Worm (Caenorhabditis elegans) whole organism, young adult: ENCODE data around the gene sru-24.

Experiments used
- B0019.2 ChIP-seq: fragments of 200-800 bp; sonication (Bioruptor generic); conservative IDR thresholded peaks from 2 replicates; pipeline ENCODE4 v1.3.6; 2022; ENCODE audit warnings: missing genetic modification reagents, missing genetic modification characterization, missing compliant biosample characterization
- B0336.3 ChIP-seq: fragments of 200-800 bp; sonication (Bioruptor generic); IDR thresholded peaks from 2 replicates; pipeline ENCODE4 v1.3.6; 2022; ENCODE audit warnings: missing genetic modification characterization, missing compliant biosample characterization
- F10E7.11 ChIP-seq: sonication (generic microtip); optimal IDR thresholded peaks from 2 replicates; lab custom pipeline; 2017; ENCODE audit warnings: mild to moderate bottlenecking, missing genetic modification characterization, moderate library complexity, missing compliant biosample characterization
- F22D6.2 ChIP-seq: sonication (generic microtip); optimal IDR thresholded peaks from 2 replicates; lab custom pipeline; 2016; ENCODE audit warnings: mild to moderate bottlenecking, missing genetic modification characterization, missing compliant biosample characterization
- F39B2.1 ChIP-seq: fragments of 200-800 bp; sonication (Bioruptor generic); IDR thresholded peaks from 2 replicates; pipeline ENCODE4 v1.3.6; 2022; ENCODE audit warnings: missing genetic modification reagents, missing genetic modification characterization, missing compliant biosample characterization
- F52B5.7 ChIP-seq: sonication (generic microtip); optimal IDR thresholded peaks from 2 replicates; lab custom pipeline; 2016; ENCODE audit warnings: mild to moderate bottlenecking, missing genetic modification characterization, missing compliant biosample characterization
- T07F8.4 ChIP-seq: sonication (generic microtip); optimal IDR thresholded peaks from 2 replicates; lab custom pipeline; 2016; ENCODE audit warnings: mild to moderate bottlenecking, missing genetic modification characterization, moderate library complexity, missing compliant biosample characterization
- Y53F4B.3 ChIP-seq: fragments of 200-800 bp; sonication (Bioruptor generic); IDR thresholded peaks from 2 replicates; pipeline ENCODE4 v1.3.6; 2022; ENCODE audit warnings: missing genetic modification reagents, missing genetic modification characterization, missing compliant biosample characterization
- Y79H2A.3 ChIP-seq: fragments of 200-800 bp; sonication (Bioruptor generic); conservative IDR thresholded peaks from 2 replicates; pipeline ENCODE4 v1.3.6; 2022; ENCODE audit warnings: missing genetic modification reagents, missing genetic modification characterization, missing compliant biosample characterization
- Y95B8A.8 ChIP-seq: fragments of 200-800 bp; sonication (Bioruptor generic); IDR thresholded peaks from 2 replicates; pipeline ENCODE4 v1.3.6; 2022; ENCODE audit warnings: missing genetic modification reagents, missing genetic modification characterization, missing compliant biosample characterization
- atf-7 ChIP-seq: sonication (generic microtip); optimal IDR thresholded peaks from 2 replicates; lab custom pipeline; 2017; ENCODE audit warnings: mild to moderate bottlenecking, missing genetic modification characterization, missing compliant biosample characterization
- attf-3 ChIP-seq: fragments of 200-800 bp; sonication (Bioruptor generic); conservative IDR thresholded peaks from 2 replicates; pipeline ENCODE4 v1.3.6; 2022; ENCODE audit warnings: missing genetic modification reagents, missing genetic modification characterization, missing compliant biosample characterization
- bed-1 ChIP-seq: fragments of 200-800 bp; sonication (Bioruptor generic); IDR thresholded peaks from 2 replicates; pipeline ENCODE4 v1.3.6; 2022; ENCODE audit warnings: missing genetic modification reagents, missing genetic modification characterization, missing compliant biosample characterization
- ceh-79 ChIP-seq: sonication (generic microtip); optimal IDR thresholded peaks from 2 replicates; lab custom pipeline; 2017; ENCODE audit warnings: mild to moderate bottlenecking, missing genetic modification characterization, missing compliant biosample characterization
- ceh-91 ChIP-seq: fragments of 200-800 bp; sonication (Bioruptor generic); IDR thresholded peaks from 2 replicates; pipeline ENCODE4 v1.3.6; 2022; ENCODE audit warnings: missing genetic modification reagents, missing genetic modification characterization, missing compliant biosample characterization
- efl-1 ChIP-seq: fragments of 150-350 bp; optimal IDR thresholded peaks from 2 replicates; lab custom pipeline; 2014; ENCODE audit warnings: missing biosample characterization, missing genetic modification reagents, missing genetic modification characterization
- egl-44 ChIP-seq: fragments of 200-800 bp; sonication (Bioruptor generic); IDR thresholded peaks from 2 replicates; pipeline ENCODE4 v1.3.6; 2022; ENCODE audit warnings: missing genetic modification reagents, missing genetic modification characterization, missing compliant biosample characterization
- fkh-3 ChIP-seq: sonication (generic microtip); optimal IDR thresholded peaks from 2 replicates; lab custom pipeline; 2016; ENCODE audit warnings: mild to moderate bottlenecking, missing genetic modification characterization, missing compliant biosample characterization
- hlh-26 ChIP-seq: fragments of 200-800 bp; sonication (Bioruptor generic); conservative IDR thresholded peaks from 2 replicates; pipeline ENCODE4 v1.3.6; 2022; ENCODE audit warnings: missing genetic modification reagents, missing genetic modification characterization, missing compliant biosample characterization
- hmg-20 ChIP-seq: fragments of 200-800 bp; sonication (Bioruptor generic); IDR thresholded peaks from 2 replicates; pipeline ENCODE4 v1.3.6; 2022; ENCODE audit warnings: missing genetic modification reagents, missing genetic modification characterization, missing compliant biosample characterization
- lag-1 ChIP-seq: fragments of 200-800 bp; sonication (Bioruptor generic); IDR thresholded peaks from 2 replicates; pipeline ENCODE4 v1.3.6; 2022; ENCODE audit warnings: missing genetic modification reagents, missing genetic modification characterization, missing compliant biosample characterization
- let-526 ChIP-seq: fragments of 200-800 bp; sonication (Bioruptor generic); IDR thresholded peaks from 2 replicates; pipeline ENCODE4 v1.3.6; 2022; ENCODE audit warnings: missing genetic modification reagents, missing genetic modification characterization, missing compliant biosample characterization
- lin-35 ChIP-seq, 3 experiments: fragments of 150-350 bp in 2 of 3; sonication (generic microtip) in 1 of 3; optimal IDR thresholded peaks; 2 replicates each; lab custom pipeline; 2014 to 2018; ENCODE audit warnings: missing biosample characterization in 3 of 3, missing genetic modification characterization in 3 of 3, missing genetic modification reagents in 3 of 3
- lsy-27 ChIP-seq: sonication (generic microtip); optimal IDR thresholded peaks from 2 replicates; lab custom pipeline; 2017; ENCODE audit warnings: missing genetic modification characterization, mild to moderate bottlenecking, missing compliant biosample characterization, antibody characterized with exemption, missing genotype, borderline replicate concordance; ENCODE audit not compliant: insufficient read depth
- madf-3 ChIP-seq: fragments of 200-800 bp; sonication (Bioruptor generic); IDR thresholded peaks from 2 replicates; pipeline ENCODE4 v1.3.6; 2022; ENCODE audit warnings: missing genetic modification reagents, missing genetic modification characterization, missing compliant biosample characterization
- madf-6 ChIP-seq: fragments of 200-800 bp; sonication (Bioruptor generic); IDR thresholded peaks from 2 replicates; pipeline ENCODE4 v1.3.6; 2022; ENCODE audit warnings: missing genetic modification reagents, missing genetic modification characterization, missing compliant biosample characterization
- mcd-1 ChIP-seq: fragments of 200-800 bp; sonication (Bioruptor generic); IDR thresholded peaks from 2 replicates; pipeline ENCODE4 v1.3.6; 2022; ENCODE audit warnings: missing genetic modification reagents, missing genetic modification characterization, missing compliant biosample characterization
- mxl-1 ChIP-seq: sonication (generic microtip); optimal IDR thresholded peaks from 2 replicates; lab custom pipeline; 2016; ENCODE audit warnings: missing genetic modification characterization, missing compliant biosample characterization
- nfya-1 ChIP-seq: sonication (generic microtip); optimal IDR thresholded peaks from 2 replicates; lab custom pipeline; 2017; ENCODE audit warnings: antibody characterized with exemption, missing compliant biosample characterization, missing genetic modification characterization, borderline replicate concordance; ENCODE audit not compliant: insufficient read depth
- nhr-27 ChIP-seq: fragments of 200-800 bp; sonication (Bioruptor generic); optimal IDR thresholded peaks from 2 replicates; lab custom pipeline; 2018; ENCODE audit warnings: mild to moderate bottlenecking, missing genetic modification characterization, moderate library complexity, missing compliant biosample characterization
- nhr-90 ChIP-seq: sonication (generic microtip); optimal IDR thresholded peaks from 2 replicates; lab custom pipeline; 2016; ENCODE audit warnings: missing genotype, mild to moderate bottlenecking, missing genetic modification characterization, missing compliant biosample characterization
- pha-4 ChIP-seq: fragments of 150-350 bp; sonication (generic microtip); optimal IDR thresholded peaks from 2 replicates; lab custom pipeline; 2014; ENCODE audit warnings: missing biosample characterization, missing genetic modification reagents, missing genetic modification characterization
- rec-8 ChIP-seq, 2 experiments: sonication (generic microtip); optimal IDR thresholded peaks; 2 replicates each; lab custom pipeline; 2016; ENCODE audit warnings: mild to moderate bottlenecking in 2 of 2, missing genetic modification characterization in 2 of 2, missing genetic modification reagents in 2 of 2, missing genotype in 2 of 2, missing biosample characterization in 1 of 2, missing compliant biosample characterization in 1 of 2, moderate library complexity in 1 of 2
- sdz-38 ChIP-seq: sonication (generic microtip); optimal IDR thresholded peaks from 2 replicates; lab custom pipeline; 2016; ENCODE audit warnings: missing genotype, missing genetic modification characterization, missing compliant biosample characterization
- snpc-1.1 ChIP-seq: sonication (generic microtip); optimal IDR thresholded peaks from 2 replicates; lab custom pipeline; 2017; ENCODE audit warnings: missing genetic modification characterization, mild to moderate bottlenecking, missing compliant biosample characterization, antibody characterized with exemption, moderate library complexity, missing genotype, missing genetic modification reagents; ENCODE audit not compliant: insufficient read depth
- snpc-1.3 ChIP-seq: sonication (generic microtip); optimal IDR thresholded peaks from 2 replicates; lab custom pipeline; 2017; ENCODE audit warnings: missing genetic modification characterization, mild to moderate bottlenecking, missing compliant biosample characterization, antibody characterized with exemption, moderate library complexity, missing genotype, missing genetic modification reagents; ENCODE audit not compliant: insufficient read depth
- somi-1 ChIP-seq: fragments of 200-800 bp; sonication (Bioruptor generic); optimal IDR thresholded peaks from 2 replicates; lab custom pipeline; 2018; ENCODE audit warnings: mild to moderate bottlenecking, missing genetic modification characterization, missing compliant biosample characterization
- xnd-1 ChIP-seq: sonication (generic microtip); optimal IDR thresholded peaks from 2 replicates; lab custom pipeline; 2016; ENCODE audit warnings: missing genotype, missing genetic modification reagents, missing genetic modification characterization, missing compliant biosample characterization
- zfh-2 ChIP-seq: fragments of 200-800 bp; sonication (Bioruptor generic); conservative IDR thresholded peaks from 2 replicates; pipeline ENCODE4 v1.3.6; 2022; ENCODE audit warnings: missing genetic modification reagents, missing genetic modification characterization, missing compliant biosample characterization
- zim-3 ChIP-seq: sonication (generic microtip); optimal IDR thresholded peaks from 2 replicates; lab custom pipeline; 2017; ENCODE audit warnings: mild to moderate bottlenecking, missing genetic modification characterization, moderate library complexity, missing compliant biosample characterization
- ztf-28 ChIP-seq: fragments of 200-800 bp; sonication (Bioruptor generic); IDR thresholded peaks from 2 replicates; pipeline ENCODE4 v1.3.6; 2022; ENCODE audit warnings: missing genetic modification reagents, missing genetic modification characterization, missing compliant biosample characterization
- ztf-6 ChIP-seq: fragments of 200-800 bp; sonication (Bioruptor generic); IDR thresholded peaks from 2 replicates; pipeline ENCODE4 v1.3.6; 2022; ENCODE audit warnings: missing genetic modification reagents, missing genetic modification characterization, missing compliant biosample characterization

sru-24 gene

ce11 chrV:671342-671741 lies at the start of gene sru-24:
Gene sru-24 (minus strand): TSS chrV:671442.
- TF ChIP-seq Y79H2A.3 (GFP tag; lab: Robert Waterston, UW) (no peak), lsy-27 (no peak), nhr-27 (no peak), xnd-1 (no peak), madf-3 (GFP tag; lab: Robert Waterston, UW) (no peak), hmg-20 (GFP tag; lab: Robert Waterston, UW) (no peak), somi-1 (GFP tag; lab: Kevin White, UChicago) (no peak), zim-3 (tag; lab: Kevin White, UChicago) (no peak), Y53F4B.3 (GFP tag; lab: Robert Waterston, UW) (no peak)

ce11 chrV:719731-720130 lies 48.5 kb upstream of the sru-24 start, which contains the start of gene srbc-40:
Gene srbc-40 (minus strand): TSS chrV:719831.
- TF ChIP-seq T07F8.4 (tag; lab: Kevin White, UChicago) (no peak), lin-35 (GFP tag; optimal IDR thresholded peaks at IDR 0.05; lab: Kevin White, UChicago) (no peak), ceh-79 (tag; lab: Kevin White, UChicago) (no peak), pha-4 (no peak), nfya-1 (tag; lab: Kevin White, UChicago) (no peak)

ce11 chrV:712882-713281 lies 41.6 kb upstream of the sru-24 start, which contains the start of gene cyp-33C11:
Gene cyp-33C11 (minus strand): TSS chrV:712982.
- TF ChIP-seq snpc-1.3, result no peak
- TF ChIP-seq, all 124 proteins: peak for 0

- no peak for TF ChIP-seq madf-6 (GFP tag; lab: Robert Waterston, UW)
- TF ChIP-seq pha-4, result no peak
- TF ChIP-seq efl-1 (GFP tag; lab: Kevin White, UChicago), result no peak
- TF ChIP-seq lag-1 (GFP tag; lab: Robert Waterston, UW), result no peak
- TF ChIP-seq hlh-26 (GFP tag; lab: Robert Waterston, UW), result no peak
- TF ChIP-seq B0336.3 (GFP tag; lab: Robert Waterston, UW), result no peak
- TF ChIP-seq nhr-90 (tag; lab: Kevin White, UChicago), result no peak
- no peak for TF ChIP-seq fkh-3 (tag; lab: Kevin White, UChicago)
- TF ChIP-seq F39B2.1, result no peak
- no peak for TF ChIP-seq let-526
- no peak for TF ChIP-seq bed-1 (GFP tag; lab: Robert Waterston, UW)
- TF ChIP-seq ztf-6, result no peak
- TF ChIP-seq rec-8 (tag; optimal IDR thresholded peaks at IDR 0.05; lab: Kevin White, UChicago), result no peak
- TF ChIP-seq ceh-91 (GFP tag; lab: Robert Waterston, UW), result no peak
- no peak for TF ChIP-seq F10E7.11 (tag; lab: Kevin White, UChicago)
These were observed 37.6 kb upstream of the sru-24 start, which contains the start of gene srbc-39 for ce11 chrV:708808-709207. Gene srbc-39 (plus strand): TSS chrV:709108.

- TF ChIP-seq attf-3 (GFP tag; lab: Robert Waterston, UW) (no peak), zfh-2 (no peak), nfya-1 (tag; lab: Kevin White, UChicago) (no peak), F39B2.1 (no peak), snpc-1.1 (tag; lab: Kevin White, UChicago) (no peak), atf-7 (no peak), egl-44 (GFP tag; lab: Robert Waterston, UW) (no peak), mcd-1 (GFP tag; lab: Robert Waterston, UW) (no peak), F22D6.2 (tag; lab: Kevin White, UChicago) (no peak), mxl-1 (tag; lab: Kevin White, UChicago) (no peak), F52B5.7 (tag; lab: Kevin White, UChicago) (no peak), ztf-28 (GFP tag; lab: Robert Waterston, UW) (no peak), pha-4 (no peak), sdz-38 (tag; lab: Kevin White, UChicago) (no peak), Y95B8A.8 (GFP tag; lab: Robert Waterston, UW) (no peak), B0336.3 (GFP tag; lab: Robert Waterston, UW) (no peak), B0019.2 (GFP tag; lab: Robert Waterston, UW) (no peak)
These were observed 35.7 kb upstream of the sru-24 start, which contains the start of gene srbc-38 for ce11 chrV:706918-707317. Gene srbc-38 (plus strand): TSS chrV:707218.
